Worm (Caenorhabditis elegans): Measurements from ENCODE around the gene idpc-1.
A peak's percentile ranks its signal among the peaks of the same experiment; 100 is the strongest.

DNA sequence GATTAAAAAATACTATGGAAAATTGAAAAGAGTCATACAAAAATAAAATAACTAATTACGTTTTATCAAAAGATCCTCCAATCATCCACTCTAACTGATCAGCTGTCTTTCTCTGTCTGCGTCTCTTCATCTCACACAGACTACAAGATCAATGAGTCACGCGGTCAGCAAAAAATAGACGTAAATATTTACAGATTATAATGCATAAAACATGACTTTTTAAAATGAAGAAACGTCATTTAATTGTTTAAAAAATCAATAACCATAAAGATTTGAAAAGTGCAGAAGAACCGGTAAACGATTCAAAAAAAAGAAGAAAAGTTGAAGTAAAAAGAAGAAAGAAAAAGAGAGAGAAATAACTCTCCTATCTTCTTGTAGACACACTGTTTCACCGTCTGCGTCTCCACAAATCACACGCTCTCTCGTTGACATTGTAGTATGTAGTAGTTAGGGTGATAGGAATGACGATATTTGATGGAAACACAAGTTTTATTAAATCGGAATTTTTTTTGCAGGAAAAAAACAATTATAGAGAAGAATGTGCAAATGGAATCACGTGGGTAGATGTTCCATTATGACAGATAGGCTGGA is 17.9 kb downstream of the idpc-1 start:
- no peak for TF ChIP-seq snpc-4 (tag; optimal IDR thresholded peaks at IDR 0.05)
- no peak for TF ChIP-seq zag-1 (tag; optimal IDR thresholded peaks at IDR 0.05)
- no peak for TF ChIP-seq hmg-1.1 (GFP tag; IDR thresholded peaks at IDR 0.05)
- peak in 1 of 2 experiments; percentile 24 for TF ChIP-seq lsy-2 (tag; optimal IDR thresholded peaks at IDR 0.05)
- no peak for TF ChIP-seq mdt-29 (GFP tag; IDR thresholded peaks at IDR 0.05)
- TF ChIP-seq Y105C5A.15 (GFP tag; IDR thresholded peaks at IDR 0.05), result no peak
- TF ChIP-seq R02D3.7 (tag; optimal IDR thresholded peaks at IDR 0.05), result no peak
- no peak for TF ChIP-seq spr-1 (tag; optimal IDR thresholded peaks at IDR 0.05)
- TF ChIP-seq hif-1 (tag; optimal IDR thresholded peaks at IDR 0.05), result no peak
- TF ChIP-seq duxl-1 (tag; optimal IDR thresholded peaks at IDR 0.05; ENCODE audit: poor library complexity), result no peak
- peak; percentile 17 for TF ChIP-seq mep-1 (tag; optimal IDR thresholded peaks at IDR 0.05)
